Fruit fly (Drosophila melanogaster) whole organism, pupa: ENCODE results near the gene CG10183.

ENCODE experiments used
- CG13204 ChIP-seq: fragments of 200-800 bp; sonication (Bioruptor generic); optimal IDR thresholded peaks from 2 replicates; lab custom pipeline; 2018; ENCODE audit warnings: missing biosample characterization, mild to moderate bottlenecking, missing genetic modification characterization, moderate library complexity
- CG14655 ChIP-seq: fragments of 200-800 bp; sonication (Bioruptor generic); optimal IDR thresholded peaks from 3 replicates; lab custom pipeline; 2017; ENCODE audit warnings: mild to moderate bottlenecking, missing biosample characterization, missing genetic modification reagents, missing genetic modification characterization
- CG17806 ChIP-seq: fragments of 200-800 bp; sonication (Bioruptor generic); optimal IDR thresholded peaks from 2 replicates; lab custom pipeline; 2018; ENCODE audit warnings: missing biosample characterization, mild to moderate bottlenecking, missing genetic modification characterization, moderate library complexity
- CG34367 ChIP-seq: fragments of 200-800 bp; sonication (Bioruptor generic); optimal IDR thresholded peaks from 2 replicates; lab custom pipeline; 2018; ENCODE audit warnings: missing biosample characterization, mild to moderate bottlenecking, missing genetic modification characterization
- CG8159 ChIP-seq: fragments of 200-800 bp; sonication (Bioruptor generic); optimal IDR thresholded peaks from 3 replicates; lab custom pipeline; 2018; ENCODE audit warnings: missing biosample characterization, mild to moderate bottlenecking, missing genetic modification characterization, moderate library complexity
- CG8301 ChIP-seq: fragments of 200-800 bp; sonication (Bioruptor generic); optimal IDR thresholded peaks from 2 replicates; lab custom pipeline; 2018; ENCODE audit warnings: missing biosample characterization, mild to moderate bottlenecking, missing genetic modification characterization
- EcR ChIP-seq: fragments of 200-800 bp; sonication (Bioruptor generic); optimal IDR thresholded peaks from 3 replicates; lab custom pipeline; 2019; ENCODE audit warnings: missing biosample characterization, missing genetic modification characterization, mild to moderate bottlenecking, moderate library complexity, missing genetic modification reagents
- Ets98B ChIP-seq: fragments of 200-800 bp; sonication (Bioruptor generic); IDR thresholded peaks from 2 replicates; pipeline ENCODE4 v1.3.6; 2022; ENCODE audit warnings: missing biosample characterization, missing genetic modification characterization
- Pif1A ChIP-seq: fragments of 200-800 bp; sonication (Bioruptor generic); optimal IDR thresholded peaks from 3 replicates; lab custom pipeline; 2016; ENCODE audit warnings: missing biosample characterization, missing genetic modification characterization
- Pif1B ChIP-seq: fragments of 200-800 bp; sonication (Bioruptor generic); optimal IDR thresholded peaks from 3 replicates; lab custom pipeline; 2016; ENCODE audit warnings: missing biosample characterization, missing genetic modification characterization
- rn ChIP-seq: fragments of 200-800 bp; sonication (Bioruptor generic); IDR thresholded peaks from 2 replicates; pipeline ENCODE4 v1.3.6; 2022; ENCODE audit warnings: missing biosample characterization, missing genetic modification characterization

- TF ChIP-seq CG8301 (tag; lab: Kevin White, UChicago) (no peak), Ets98B (GFP tag; lab: Robert Waterston, UW) (no peak), CG13204 (GFP tag; lab: Kevin White, UChicago) (no peak), EcR (GFP tag; lab: Kevin White, UChicago) (no peak), CG34367 (tag; lab: Kevin White, UChicago) (no peak), Pif1B (GFP tag; lab: Kevin White, UChicago) (no peak), CG8159 (tag; lab: Kevin White, UChicago) (no peak), CG14655 (no peak), CG17806 (tag; lab: Kevin White, UChicago) (no peak), Pif1A (no peak), rn (GFP tag; lab: Robert Waterston, UW) (no peak)
Measured at dm6 chr3R:23556843-23557242, 42.0 kb downstream of the CG10183 start, which contains the start of gene CG10164.
